Worm (Caenorhabditis elegans) whole organism, late embryonic: ENCODE results near the gene txt-14.

Experiments
- ama-1 ChIP-seq: fragments of 150-350 bp; optimal IDR thresholded peaks from 2 replicates; lab custom pipeline; 2014
- dve-1 ChIP-seq: sonication (generic microtip); optimal IDR thresholded peaks from 2 replicates; lab custom pipeline; 2017; ENCODE audit warnings: antibody characterized with exemption, mild to moderate bottlenecking, missing genetic modification characterization, missing compliant biosample characterization
- elt-2 ChIP-seq: sonication (generic microtip); optimal IDR thresholded peaks from 2 replicates; lab custom pipeline; 2016; ENCODE audit warnings: missing genetic modification reagents, missing genetic modification characterization, missing compliant biosample characterization
- nfya-1 ChIP-seq: sonication (generic microtip); optimal IDR thresholded peaks from 2 replicates; lab custom pipeline; 2017; ENCODE audit warnings: missing genetic modification characterization, mild to moderate bottlenecking, missing compliant biosample characterization, antibody characterized with exemption, moderate library complexity
- nhr-11 ChIP-seq: fragments of 150-350 bp; optimal IDR thresholded peaks from 2 replicates; lab custom pipeline; 2014; ENCODE audit warnings: missing biosample characterization, missing genetic modification characterization
- pag-3 ChIP-seq: sonication (generic microtip); optimal IDR thresholded peaks from 2 replicates; lab custom pipeline; 2016; ENCODE audit warnings: missing compliant biosample characterization, missing genetic modification characterization, borderline replicate concordance
- syd-9 ChIP-seq: sonication (generic microtip); optimal IDR thresholded peaks from 2 replicates; lab custom pipeline; 2016; ENCODE audit warnings: mild to moderate bottlenecking, missing genetic modification characterization, moderate library complexity, missing compliant biosample characterization
- ztf-16 ChIP-seq: sonication (generic microtip); optimal IDR thresholded peaks from 2 replicates; lab custom pipeline; 2017; ENCODE audit warnings: missing genetic modification characterization, missing compliant biosample characterization

DNA sequence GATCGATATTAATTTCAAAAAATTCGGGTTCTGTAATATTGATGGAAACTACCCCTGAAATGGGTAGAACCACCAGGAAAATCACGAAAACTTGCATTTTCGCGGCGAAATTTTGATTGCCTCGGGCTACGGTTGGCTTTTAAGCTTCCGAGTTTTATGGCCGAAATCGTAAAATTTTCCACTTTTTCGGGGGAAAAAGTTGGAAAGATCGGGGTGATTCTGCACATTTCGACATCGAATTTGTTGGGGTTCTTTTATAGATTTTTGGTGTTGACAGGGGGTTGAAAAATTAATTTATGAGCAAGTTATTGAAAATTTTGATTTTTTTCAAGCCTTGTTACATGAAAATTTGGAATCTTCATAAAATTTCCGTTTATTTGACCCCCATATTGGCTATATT is 28.7 kb upstream of the txt-14 start, which contains the start of gene Y51A2D.8:
- no peak for TF ChIP-seq nhr-11
- TF ChIP-seq ztf-16 = no peak
- TF ChIP-seq pag-3 (tag; lab: Kevin White, UChicago) = no peak
- no peak for TF ChIP-seq syd-9
- no peak for TF ChIP-seq elt-2 (tag; lab: Kevin White, UChicago)
- TF ChIP-seq dve-1 = no peak
- no peak for TF ChIP-seq ama-1 (lab: Kevin White, UChicago)
- no peak for TF ChIP-seq nfya-1 (tag; lab: Kevin White, UChicago)
